Worm (Caenorhabditis elegans) whole organism, L2 larva: ENCODE data around the gene F42G2.2.

Source experiments
- F13H6.1 ChIP-seq: sonication (generic microtip); optimal IDR thresholded peaks from 2 replicates; lab custom pipeline; 2016; ENCODE audit warnings: missing genetic modification characterization, missing compliant biosample characterization
- R02D3.7 ChIP-seq: fragments of 150-350 bp; optimal IDR thresholded peaks from 2 replicates; lab custom pipeline; 2014; ENCODE audit warnings: missing biosample characterization, missing genetic modification characterization
- ZK546.5 ChIP-seq: sonication (generic microtip); optimal IDR thresholded peaks from 2 replicates; lab custom pipeline; 2017; ENCODE audit warnings: missing biosample characterization, missing genetic modification characterization
- alr-1 ChIP-seq: fragments of 150-350 bp; optimal IDR thresholded peaks from 2 replicates; lab custom pipeline; 2014; ENCODE audit warnings: missing biosample characterization, missing genetic modification characterization
- blmp-1 ChIP-seq: sonication (generic microtip); optimal IDR thresholded peaks from 2 replicates; lab custom pipeline; 2017; ENCODE audit warnings: missing genetic modification characterization, mild to moderate bottlenecking, missing compliant biosample characterization, antibody characterized with exemption, moderate library complexity; ENCODE audit not compliant: insufficient read depth
- crh-2 ChIP-seq: sonication (generic microtip); optimal IDR thresholded peaks from 2 replicates; lab custom pipeline; 2017; ENCODE audit warnings: missing biosample characterization, missing genetic modification characterization
- dmd-4 ChIP-seq: sonication (generic microtip); optimal IDR thresholded peaks from 2 replicates; lab custom pipeline; 2017; ENCODE audit warnings: missing biosample characterization, missing genetic modification characterization
- egl-27 ChIP-seq: sonication (generic microtip); optimal IDR thresholded peaks from 3 replicates; lab custom pipeline; 2017; ENCODE audit warnings: missing biosample characterization, missing genetic modification reagents, missing genetic modification characterization
- elt-1 ChIP-seq: fragments of 150-350 bp; optimal IDR thresholded peaks from 2 replicates; lab custom pipeline; 2014; ENCODE audit warnings: missing biosample characterization, missing genetic modification characterization
- fos-1 ChIP-seq: fragments of 150-350 bp; optimal IDR thresholded peaks from 2 replicates; lab custom pipeline; 2014; ENCODE audit warnings: missing biosample characterization, missing genetic modification characterization
- gmeb-1 ChIP-seq: fragments of 150-350 bp; optimal IDR thresholded peaks from 2 replicates; lab custom pipeline; 2014; ENCODE audit warnings: missing biosample characterization, missing genetic modification characterization
- lin-11 ChIP-seq: fragments of 150-350 bp; sonication (generic microtip); optimal IDR thresholded peaks from 2 replicates; lab custom pipeline; 2014; ENCODE audit warnings: missing biosample characterization, missing genetic modification characterization, inconsistent platforms, mixed read lengths
- lsy-2 ChIP-seq, 2 experiments: fragments of 150-350 bp in 1 of 2; sonication (generic microtip) in 1 of 2; optimal IDR thresholded peaks; 2 replicates each; lab custom pipeline; 2014 to 2017; ENCODE audit warnings: missing biosample characterization in 2 of 2, missing genetic modification characterization in 2 of 2
- mbf-1 ChIP-seq: sonication (generic microtip); optimal IDR thresholded peaks from 2 replicates; lab custom pipeline; 2017; ENCODE audit warnings: missing biosample characterization, missing genetic modification characterization
- mdl-1 ChIP-seq, 2 experiments: fragments of 150-350 bp in 1 of 2; sonication (generic microtip) in 1 of 2; optimal IDR thresholded peaks; 2 replicates each; lab custom pipeline; 2017; ENCODE audit warnings: missing biosample characterization in 2 of 2, missing genetic modification characterization in 2 of 2
- nhr-10 ChIP-seq: sonication (generic microtip); optimal IDR thresholded peaks from 2 replicates; lab custom pipeline; 2017; ENCODE audit warnings: missing biosample characterization, missing genetic modification characterization
- nhr-129 ChIP-seq: fragments of 150-350 bp; optimal IDR thresholded peaks from 2 replicates; lab custom pipeline; 2014; ENCODE audit warnings: missing biosample characterization, missing genetic modification characterization
- nhr-23 ChIP-seq: fragments of 150-350 bp; optimal IDR thresholded peaks from 2 replicates; lab custom pipeline; 2014; ENCODE audit warnings: missing biosample characterization, missing genetic modification reagents, missing genetic modification characterization
- nhr-237 ChIP-seq: fragments of 150-350 bp; optimal IDR thresholded peaks from 2 replicates; lab custom pipeline; 2014; ENCODE audit warnings: missing biosample characterization, missing genetic modification characterization
- nhr-25 ChIP-seq: fragments of 150-350 bp; sonication (generic microtip); optimal IDR thresholded peaks from 3 replicates; lab custom pipeline; 2014; ENCODE audit warnings: missing biosample characterization, missing genetic modification characterization
- nhr-6 ChIP-seq: fragments of 150-350 bp; optimal IDR thresholded peaks from 2 replicates; lab custom pipeline; 2014; ENCODE audit warnings: missing biosample characterization, missing genetic modification characterization
- peb-1 ChIP-seq: fragments of 150-350 bp; optimal IDR thresholded peaks from 2 replicates; lab custom pipeline; 2014; ENCODE audit warnings: missing biosample characterization, missing genetic modification characterization
- sma-9 ChIP-seq, 2 experiments: fragments of 150-350 bp in 1 of 2; sonication (generic microtip) in 1 of 2; optimal IDR thresholded peaks; 2 replicates each; lab custom pipeline; 2014 to 2016; ENCODE audit warnings: missing genetic modification characterization in 2 of 2, mild to moderate bottlenecking in 1 of 2, missing biosample characterization in 1 of 2, missing compliant biosample characterization in 1 of 2, missing genetic modification reagents in 1 of 2, moderate library complexity in 1 of 2
- snpc-4 ChIP-seq: fragments of 150-350 bp; optimal IDR thresholded peaks from 2 replicates; lab custom pipeline; 2014; ENCODE audit warnings: missing biosample characterization, missing genetic modification characterization
- unc-39 ChIP-seq: fragments of 150-350 bp; optimal IDR thresholded peaks from 2 replicates; lab custom pipeline; 2014; ENCODE audit warnings: missing biosample characterization, missing genetic modification characterization
- unc-55 ChIP-seq: fragments of 150-350 bp; sonication (generic microtip); optimal IDR thresholded peaks from 3 replicates; lab custom pipeline; 2014; ENCODE audit warnings: missing biosample characterization, missing genetic modification reagents, missing genetic modification characterization
- unc-62 ChIP-seq: fragments of 150-350 bp; optimal IDR thresholded peaks from 2 replicates; lab custom pipeline; 2014; ENCODE audit warnings: missing biosample characterization, missing genetic modification reagents, missing genetic modification characterization
- zag-1 ChIP-seq: fragments of 150-350 bp; optimal IDR thresholded peaks from 2 replicates; lab custom pipeline; 2014; ENCODE audit warnings: missing biosample characterization, missing genetic modification characterization
- ztf-11 ChIP-seq: sonication (generic microtip); optimal IDR thresholded peaks from 2 replicates; lab custom pipeline; 2017; ENCODE audit warnings: missing biosample characterization, missing genetic modification characterization
- ztf-4 ChIP-seq: fragments of 150-350 bp; optimal IDR thresholded peaks from 2 replicates; lab custom pipeline; 2014; ENCODE audit warnings: missing biosample characterization, missing genetic modification characterization

The F42G2.2 gene

ce11 chrII:2411555-2411954, 10.4 kb upstream of the F42G2.2 start:
- TF ChIP-seq snpc-4 (tag; lab: Kevin White, UChicago) = no peak
- TF ChIP-seq, all 48 proteins: peak for 0

- TF ChIP-seq nhr-25 (tag; lab: Kevin White, UChicago) = no peak
- TF ChIP-seq blmp-1 = no peak
- no peak for TF ChIP-seq alr-1 (tag; lab: Kevin White, UChicago)
- TF ChIP-seq sma-9 (GFP tag; optimal IDR thresholded peaks at IDR 0.05; lab: Kevin White, UChicago) = no peak
- TF ChIP-seq sma-9 (tag; optimal IDR thresholded peaks at IDR 0.05; lab: Kevin White, UChicago) = no peak
- no peak for TF ChIP-seq unc-62 (GFP tag; lab: Kevin White, UChicago)
- TF ChIP-seq ZK546.5 (tag; lab: Kevin White, UChicago) = no peak
- no peak for TF ChIP-seq nhr-23 (tag; lab: Kevin White, UChicago)
- no peak for TF ChIP-seq ztf-11 (tag; lab: Kevin White, UChicago)
- TF ChIP-seq nhr-6 (tag; lab: Kevin White, UChicago) = no peak
- TF ChIP-seq snpc-4 (tag; lab: Kevin White, UChicago) = no peak
- no peak for TF ChIP-seq fos-1 (tag; lab: Kevin White, UChicago)
- TF ChIP-seq mdl-1 (tag; optimal IDR thresholded peaks at IDR 0.05; lab: Kevin White, UChicago) = no peak
These were observed 9.4 kb upstream of the F42G2.2 start, which contains the start of gene fbxa-182 for ce11 chrII:2412649-2413048. TSS of gene fbxa-182 (minus strand) at chrII:2412749.

- TF ChIP-seq ztf-4 (tag; lab: Kevin White, UChicago) (no peak), fos-1 (tag; lab: Kevin White, UChicago) (peak; percentile 37), crh-2 (tag; lab: Kevin White, UChicago) (peak; percentile 5), unc-55 (GFP tag; lab: Kevin White, UChicago) (no peak), zag-1 (tag; lab: Kevin White, UChicago) (no peak), R02D3.7 (no peak), gmeb-1 (peak; percentile 6), sma-9 (GFP tag; optimal IDR thresholded peaks at IDR 0.05; lab: Kevin White, UChicago) (no peak), sma-9 (tag; optimal IDR thresholded peaks at IDR 0.05; lab: Kevin White, UChicago) (no peak), egl-27 (no peak), F13H6.1 (tag; lab: Kevin White, UChicago) (no peak), nhr-10 (tag; lab: Kevin White, UChicago) (no peak)
- TF ChIP-seq, all 48 proteins: peak for 3
These were observed 6.6 kb upstream of the F42G2.2 start, which contains the start of gene fbxa-4 for ce11 chrII:2415439-2415838. TSS of gene fbxa-4 (minus strand) at chrII:2415531.

ce11 chrII:2417889-2418288, 4.1 kb upstream of the F42G2.2 start, which contains the start of the genes F42G2.5 and F42G2.7:
TSS of gene F42G2.5 (minus strand) at chrII:2417989.
TSS of gene F42G2.7 (plus strand) at chrII:2418158.
- peak; percentile 5 for TF ChIP-seq gmeb-1
- TF ChIP-seq elt-1 (tag; lab: Kevin White, UChicago) = no peak
- TF ChIP-seq lin-11 (tag; lab: Kevin White, UChicago) = no peak
- no peak for TF ChIP-seq peb-1 (tag; lab: Kevin White, UChicago)
- TF ChIP-seq fos-1 (tag; lab: Kevin White, UChicago) = peak; percentile 32
- TF ChIP-seq nhr-237 (tag; lab: Kevin White, UChicago) = no peak
- TF ChIP-seq mdl-1 (tag; optimal IDR thresholded peaks at IDR 0.05; lab: Kevin White, UChicago) = no peak

- TF ChIP-seq ztf-11 (tag; lab: Kevin White, UChicago) = no peak
- no peak for TF ChIP-seq R02D3.7
- no peak for TF ChIP-seq crh-2 (tag; lab: Kevin White, UChicago)
- TF ChIP-seq lsy-2 (tag; optimal IDR thresholded peaks at IDR 0.05; lab: Kevin White, UChicago) = no peak
- TF ChIP-seq nhr-129 = no peak
- no peak for TF ChIP-seq alr-1 (tag; lab: Kevin White, UChicago)
- no peak for TF ChIP-seq mbf-1 (tag; lab: Kevin White, UChicago)
- TF ChIP-seq dmd-4 (tag; lab: Kevin White, UChicago) = no peak
- no peak for TF ChIP-seq unc-55 (GFP tag; lab: Kevin White, UChicago)
- no peak for TF ChIP-seq unc-39
These were observed 3.2 kb upstream of the F42G2.2 start, which contains the start of gene fbxc-20 for ce11 chrII:2418836-2419235. TSS of gene fbxc-20 (plus strand) at chrII:2419136.

ce11 chrII:2420685-2421084, 1.3 kb upstream of the F42G2.2 start:
- TF ChIP-seq fos-1 (tag; lab: Kevin White, UChicago) = peak; percentile 38
- TF ChIP-seq nhr-237 (tag; lab: Kevin White, UChicago) = no peak
- TF ChIP-seq crh-2 (tag; lab: Kevin White, UChicago) = peak; percentile 2
- peak; percentile 1 for TF ChIP-seq gmeb-1
- peak; percentile 76 for TF ChIP-seq nhr-129
- TF ChIP-seq, all 48 proteins: peak for 4
